Fruit fly (Drosophila melanogaster): ENCODE measurements around the gene CG11999.

Gene CG11999

DNA sequence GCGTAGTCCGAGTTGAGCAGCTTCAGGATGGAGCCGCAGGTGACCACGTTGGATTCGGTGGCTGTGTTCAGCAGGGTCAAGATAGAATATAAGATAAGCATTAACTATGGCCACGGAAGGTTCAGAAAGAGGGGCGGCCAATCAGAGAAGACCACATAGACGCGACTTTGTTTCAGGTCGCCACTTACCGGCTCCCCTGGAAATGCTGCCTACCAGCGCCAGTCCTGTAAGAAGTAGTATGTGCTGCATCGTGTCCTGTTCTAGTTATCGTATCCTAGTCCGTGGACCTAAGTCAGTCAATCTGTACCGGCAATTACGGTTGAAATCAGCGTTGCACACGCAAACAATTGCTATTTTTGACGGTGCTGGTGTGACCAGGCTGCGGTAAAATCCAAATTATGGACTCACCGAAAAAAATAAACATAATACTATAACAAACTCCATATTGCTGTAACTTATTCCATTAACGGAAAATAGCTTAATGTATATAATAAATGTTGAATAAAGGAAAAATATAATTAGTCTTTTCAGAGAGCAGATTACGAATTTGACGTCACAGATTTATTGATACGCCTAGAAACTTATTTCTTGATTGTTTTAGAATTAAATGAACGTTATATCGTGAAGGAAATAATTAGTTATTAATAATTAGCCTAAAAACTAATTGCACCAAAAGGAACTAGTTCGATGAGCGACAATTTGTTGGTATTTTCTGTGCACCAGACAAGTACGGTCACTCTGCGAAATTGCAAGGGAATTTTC lies at the start of gene CG11999, which contains the start of gene CG1161:
Gene CG11999, minus strand, starts transcription at position 375 of the 762 bp plus-strand sequence.
Gene CG1161, plus strand, starts transcription at position 720 of the 762 bp plus-strand sequence.
- TF ChIP-seq CG17801 (GFP tag; optimal IDR thresholded peaks at IDR 0.05; ENCODE audit: partially characterized antibody) = no peak

DNA sequence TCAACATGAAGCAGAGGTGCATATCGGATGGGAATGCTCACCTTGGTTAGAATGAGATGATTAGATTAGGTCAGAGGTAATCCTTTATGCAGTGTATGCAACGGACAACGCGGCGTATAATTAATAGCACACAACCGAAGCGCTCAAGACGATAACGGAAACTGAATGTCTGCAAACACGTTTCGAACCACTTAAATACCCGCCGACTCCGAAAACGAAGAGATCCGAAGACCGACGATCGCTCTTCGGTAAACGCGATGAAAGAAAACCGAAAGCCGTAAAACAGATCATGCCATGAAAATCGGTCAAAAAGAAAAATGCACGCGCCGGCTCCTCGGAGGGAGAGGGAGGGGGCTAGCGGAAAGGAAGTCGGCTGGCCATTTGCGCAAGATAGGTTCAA lies 49.4 kb upstream of the CG11999 start, which contains the start of gene CG2663:
Gene CG2663, minus strand, starts transcription at position 173 of the 400 bp plus-strand sequence.
- no peak for TF ChIP-seq CG17801 (GFP tag; optimal IDR thresholded peaks at IDR 0.05; ENCODE audit: partially characterized antibody)

- no peak for TF ChIP-seq CG17801 (GFP tag; optimal IDR thresholded peaks at IDR 0.05; ENCODE audit: partially characterized antibody)
Measured at dm6 chr3R:5399096-5399495, 44.5 kb upstream of the CG11999 start, which contains the start of gene Or83a. TSS of gene Or83a (minus strand) at chr3R:5399196.

- TF ChIP-seq CG17801 (GFP tag; optimal IDR thresholded peaks at IDR 0.05; ENCODE audit: partially characterized antibody) = no peak
Measured at dm6 chr3R:5395210-5395609, 40.7 kb upstream of the CG11999 start.

- peak; percentile 39 for TF ChIP-seq CG17801 (GFP tag; optimal IDR thresholded peaks at IDR 0.05; ENCODE audit: partially characterized antibody)
Measured at dm6 chr3R:5393742-5394391, 39.3 kb upstream of the CG11999 start, which contains the start of gene CG1172. TSS of gene CG1172 (plus strand) at chr3R:5393922.

dm6 chr3R:5392621-5393020 lies 38.1 kb upstream of the CG11999 start, which contains the start of gene kkv:
TSS of gene kkv (minus strand) at chr3R:5392866.
- no peak for TF ChIP-seq CG17801 (GFP tag; optimal IDR thresholded peaks at IDR 0.05; ENCODE audit: partially characterized antibody)

DNA sequence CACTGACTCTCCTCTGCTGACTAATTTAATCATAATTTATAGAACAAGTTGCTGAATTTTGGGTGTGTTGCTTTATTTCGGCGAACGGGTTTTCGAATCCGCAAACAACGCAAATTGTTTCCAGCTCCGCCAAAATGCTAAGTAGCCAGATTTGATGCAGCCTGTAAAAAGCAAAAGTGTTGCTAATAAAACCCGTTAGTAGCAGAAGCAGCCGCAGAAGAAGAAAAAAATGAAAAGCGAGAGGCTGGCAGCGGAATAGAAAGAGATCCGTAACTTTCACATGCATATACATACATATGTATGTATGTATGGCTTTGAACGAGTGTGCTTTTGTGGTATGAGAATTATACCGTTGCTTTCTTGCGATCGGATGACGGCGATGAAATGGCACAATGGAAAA lies 37.5 kb upstream of the CG11999 start:
- TF ChIP-seq CG17801 (GFP tag; optimal IDR thresholded peaks at IDR 0.05; ENCODE audit: partially characterized antibody) = no peak

DNA sequence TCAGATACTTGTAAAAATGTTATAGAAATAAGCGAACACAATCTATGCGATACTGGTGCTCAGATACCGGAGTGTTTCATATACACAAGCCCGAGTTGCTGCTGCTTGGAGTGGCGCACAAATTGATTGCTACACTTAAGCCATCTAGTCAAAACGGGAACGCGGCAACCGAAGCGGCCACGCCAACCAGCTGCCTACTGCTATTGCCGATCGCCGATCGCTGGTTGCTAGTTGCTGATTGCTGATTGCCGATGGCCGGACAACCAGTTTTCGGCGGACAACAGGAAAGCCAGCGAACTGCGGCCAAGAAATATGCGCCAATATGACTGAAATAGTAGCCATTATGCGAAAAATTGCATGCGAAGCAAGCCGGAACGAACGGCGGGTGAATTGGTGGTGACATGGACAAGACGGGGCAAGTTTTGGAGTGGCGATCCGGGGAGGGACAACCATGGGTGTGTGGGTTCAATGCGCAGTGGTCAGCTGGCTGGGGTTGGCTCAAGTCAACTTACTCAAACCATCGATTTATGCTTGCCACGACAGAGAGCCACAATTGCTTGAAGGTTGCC lies 35.6 kb upstream of the CG11999 start:
- no peak for TF ChIP-seq CG17801 (GFP tag; optimal IDR thresholded peaks at IDR 0.05; ENCODE audit: partially characterized antibody)

DNA sequence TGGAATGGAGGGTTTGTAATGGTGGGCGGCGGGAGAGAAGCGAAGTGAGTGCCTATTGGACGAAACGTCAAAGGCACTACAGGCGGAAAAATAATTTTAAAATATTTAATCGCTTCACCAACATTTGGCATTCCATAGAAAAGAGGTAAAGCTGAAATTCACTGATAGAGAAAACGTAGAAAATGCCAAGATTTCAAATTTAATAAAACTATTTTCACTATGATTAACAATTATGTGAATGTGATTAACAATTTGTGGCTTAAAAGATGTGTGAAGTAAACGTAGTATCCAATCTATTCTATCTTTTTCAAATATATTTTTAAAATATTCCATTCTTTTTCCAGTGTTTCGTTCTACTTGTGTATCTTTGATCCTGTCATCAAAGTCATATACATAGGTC lies 34.9 kb upstream of the CG11999 start:
- TF ChIP-seq CG17801 (GFP tag; optimal IDR thresholded peaks at IDR 0.05; ENCODE audit: partially characterized antibody) = no peak

dm6 chr3R:5389034-5389433 lies 34.5 kb upstream of the CG11999 start:
- no peak for TF ChIP-seq CG17801 (GFP tag; optimal IDR thresholded peaks at IDR 0.05; ENCODE audit: partially characterized antibody)

DNA sequence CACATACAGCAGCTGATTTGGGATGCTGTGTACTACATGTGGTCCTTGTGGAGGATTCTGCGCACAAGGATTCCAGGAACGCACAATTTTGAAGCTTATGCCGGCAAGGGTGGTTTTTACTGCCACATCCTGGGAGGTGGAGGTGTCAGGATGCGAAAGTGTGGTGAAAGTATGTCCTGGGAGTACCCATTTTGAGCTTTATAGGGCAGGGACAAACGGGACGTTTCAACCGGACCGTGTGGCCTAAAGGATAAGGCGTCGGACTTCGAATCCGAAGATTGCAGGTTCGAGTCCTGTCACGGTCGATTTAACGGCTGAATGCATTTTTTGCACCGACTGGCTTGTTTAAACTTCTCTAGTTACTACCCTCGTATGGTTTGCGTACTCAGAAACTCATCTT lies 33.4 kb upstream of the CG11999 start:
- no peak for TF ChIP-seq CG17801 (GFP tag; optimal IDR thresholded peaks at IDR 0.05; ENCODE audit: partially characterized antibody)

- TF ChIP-seq CG17801 (GFP tag; optimal IDR thresholded peaks at IDR 0.05; ENCODE audit: partially characterized antibody) = no peak
Measured at dm6 chr3R:5387564-5387963, 33.0 kb upstream of the CG11999 start, which contains the start of gene CG14668. TSS of gene CG14668 (minus strand) at chr3R:5387664.

DNA sequence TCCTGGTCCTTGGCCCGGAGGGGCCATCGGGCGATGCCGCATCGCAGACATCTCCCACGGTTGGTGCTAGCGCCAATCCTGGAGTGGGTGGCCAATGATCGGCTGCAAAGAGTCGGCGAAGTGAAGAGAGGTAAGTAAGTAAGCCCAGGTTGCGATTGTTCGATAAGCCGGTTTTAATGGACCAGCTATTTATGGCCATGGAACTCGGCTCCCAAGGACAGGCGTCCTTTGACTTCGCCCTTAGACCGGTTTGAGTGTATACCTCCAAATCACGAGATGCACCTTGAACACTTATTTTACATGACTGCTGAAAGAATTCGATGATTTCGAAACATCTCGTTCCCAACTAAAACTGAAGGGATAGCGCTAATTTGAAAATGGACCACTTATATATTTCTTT lies 31.2 kb upstream of the CG11999 start:
- TF ChIP-seq CG17801 (GFP tag; optimal IDR thresholded peaks at IDR 0.05; ENCODE audit: partially characterized antibody) = no peak

- no peak for TF ChIP-seq CG17801 (GFP tag; optimal IDR thresholded peaks at IDR 0.05; ENCODE audit: partially characterized antibody)
Measured at dm6 chr3R:5376612-5377011, 22.1 kb upstream of the CG11999 start, which contains the start of gene 7B2. TSS of gene 7B2 (plus strand) at chr3R:5376780.

dm6 chr3R:5374720-5375119 lies 20.2 kb upstream of the CG11999 start, which contains the start of the genes hd and CG14667:
TSS of gene hd (minus strand) at chr3R:5374962.
TSS of gene CG14667 (plus strand) at chr3R:5375022.
- TF ChIP-seq CG17801 (GFP tag; optimal IDR thresholded peaks at IDR 0.05; ENCODE audit: partially characterized antibody) = no peak
